Worm (Caenorhabditis elegans) whole organism, L1 larva: ENCODE measurements around the gene C33G8.13.

Experiments used
- blmp-1 ChIP-seq: fragments of 150-350 bp; optimal IDR thresholded peaks from 2 replicates; lab custom pipeline; 2014; ENCODE audit warnings: missing biosample characterization, missing genetic modification characterization
- dpl-1 ChIP-seq, 3 experiments: fragments of 150-350 bp in 2 of 3; sonication (generic microtip) in 1 of 3; optimal IDR thresholded peaks; 2 replicates each; lab custom pipeline; 2014 to 2017; ENCODE audit warnings: missing biosample characterization in 3 of 3, missing genetic modification characterization in 3 of 3, missing genetic modification reagents in 3 of 3
- mdl-1 ChIP-seq, 2 experiments: fragments of 150-350 bp; optimal IDR thresholded peaks; 2 replicates each; lab custom pipeline; 2014 to 2017; ENCODE audit warnings: missing biosample characterization in 2 of 2, missing genetic modification characterization in 2 of 2, inconsistent platforms in 1 of 2
- sox-4 ChIP-seq: sonication (generic microtip); optimal IDR thresholded peaks from 2 replicates; lab custom pipeline; 2016; ENCODE audit warnings: missing genetic modification characterization, missing compliant biosample characterization
- unc-62 ChIP-seq: fragments of 150-350 bp; optimal IDR thresholded peaks from 2 replicates; lab custom pipeline; 2014; ENCODE audit warnings: missing biosample characterization, missing genetic modification reagents, missing genetic modification characterization

DNA sequence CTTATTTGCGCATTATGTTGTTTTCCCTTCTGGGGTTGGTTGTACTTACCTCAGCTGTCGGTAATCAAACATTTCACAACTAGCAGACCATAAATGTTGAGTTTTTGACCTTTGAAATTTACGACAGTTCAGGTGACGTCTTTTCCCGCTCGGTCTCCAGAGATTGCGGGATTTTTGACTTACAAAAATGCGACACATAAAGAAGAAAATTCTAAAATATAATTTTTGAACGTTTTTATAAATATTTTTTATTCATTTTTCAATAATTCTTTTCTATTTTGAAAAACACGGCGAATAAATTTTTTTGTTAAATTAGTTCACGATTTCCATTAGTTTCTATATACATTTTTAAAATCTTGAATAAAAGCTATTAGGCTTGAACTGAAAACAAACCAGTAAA, 33.0 kb downstream of the C33G8.13 start, which contains the start of gene nhr-161:
- TF ChIP-seq blmp-1 (tag; lab: Kevin White, UChicago) (no peak), sox-4 (tag; lab: Kevin White, UChicago) (no peak), mdl-1 (tag; optimal IDR thresholded peaks at IDR 0.05; lab: Kevin White, UChicago) (no peak), dpl-1 (GFP tag; optimal IDR thresholded peaks at IDR 0.05; lab: Kevin White, UChicago) (no peak), unc-62 (no peak)
